Fruit fly (Drosophila melanogaster): Measurements from ENCODE around the gene dac.

Gene dac

DNA sequence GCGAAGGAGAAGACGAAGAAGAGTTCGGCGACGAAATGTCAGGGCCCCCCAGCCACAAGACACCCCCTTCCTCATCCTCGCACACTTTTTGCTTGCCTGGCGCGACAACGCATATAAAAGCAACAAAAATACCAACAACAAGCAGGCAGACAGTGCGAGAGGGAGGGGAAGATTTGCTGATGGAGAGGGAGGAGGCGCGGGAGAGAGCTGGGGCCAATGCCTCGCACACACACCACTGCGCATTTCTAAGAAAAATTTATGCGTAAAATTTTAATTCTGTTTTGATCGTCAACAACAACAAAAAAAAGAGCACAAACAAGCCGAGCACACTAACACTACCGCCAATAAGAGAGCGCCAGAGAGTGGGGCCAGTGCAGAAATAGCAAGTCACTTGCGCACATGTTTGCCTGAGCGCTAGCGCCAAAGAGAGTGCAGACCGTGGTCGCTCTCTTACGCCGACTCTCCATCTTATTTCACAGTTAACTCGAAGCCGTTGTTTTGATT is 40.3 kb upstream of the dac start (continued):
- TF ChIP-seq Neu2 (GFP tag; optimal IDR thresholded peaks at IDR 0.05; ENCODE audit: borderline replicate concordance), result no peak
- TF ChIP-seq CG34224 (GFP tag; IDR thresholded peaks at IDR 0.05; ENCODE audit: partially characterized antibody), result peak; percentile 69
- TF ChIP-seq Atf-2 (GFP tag; optimal IDR thresholded peaks at IDR 0.05), result no peak
- TF ChIP-seq CG1792 (GFP tag; optimal IDR thresholded peaks at IDR 0.05), result peak; percentile 35
- no peak for TF ChIP-seq CG1024 (GFP tag; IDR thresholded peaks at IDR 0.05)
- TF ChIP-seq sob (GFP tag; IDR thresholded peaks at IDR 0.05), result peak; percentile 17; the same call in 1 of the 2 replicates
- TF ChIP-seq dpn (GFP tag; optimal IDR thresholded peaks at IDR 0.05), result no peak
- no peak for TF ChIP-seq Asciz (GFP tag; optimal IDR thresholded peaks at IDR 0.05)
- peak; percentile 0 for TF ChIP-seq CG12071 (GFP tag; optimal IDR thresholded peaks at IDR 0.05)
- TF ChIP-seq Side (GFP tag; optimal IDR thresholded peaks at IDR 0.05), result no peak
- peak; percentile 41; the same call in 1 of the 2 replicates for TF ChIP-seq CG11696 (GFP tag; IDR thresholded peaks at IDR 0.05)
- peak; percentile 96 for TF ChIP-seq rib (GFP tag; IDR thresholded peaks at IDR 0.05)
- no peak for TF ChIP-seq CG43689 (GFP tag; IDR thresholded peaks at IDR 0.05)
- peak; percentile 6; the same call in 1 of the 2 replicates for TF ChIP-seq bowl (GFP tag; IDR thresholded peaks at IDR 0.05)
- no peak for TF ChIP-seq CG17328 (GFP tag; IDR thresholded peaks at IDR 0.05)
- peak; percentile 58 for TF ChIP-seq Vsx1 (GFP tag; optimal IDR thresholded peaks at IDR 0.05)
- peak; percentile 17 for TF ChIP-seq Sry-β (GFP tag; optimal IDR thresholded peaks at IDR 0.05)
- no peak for TF ChIP-seq shn (GFP tag; optimal IDR thresholded peaks at IDR 0.05)
- TF ChIP-seq CG34376 (GFP tag; optimal IDR thresholded peaks at IDR 0.05), result peak; percentile 91
- TF ChIP-seq CG32532 (GFP tag; IDR thresholded peaks at IDR 0.05), result peak; percentile 58
- TF ChIP-seq abd-A (tag; optimal IDR thresholded peaks at IDR 0.05), result peak; percentile 98
- no peak for TF ChIP-seq tx (GFP tag; optimal IDR thresholded peaks at IDR 0.05)
- no peak for TF ChIP-seq jumu (GFP tag; optimal IDR thresholded peaks at IDR 0.05)
- no peak for TF ChIP-seq zen (tag; optimal IDR thresholded peaks at IDR 0.05)
- TF ChIP-seq CG17359 (tag; optimal IDR thresholded peaks at IDR 0.05), result no peak
- TF ChIP-seq Fer2 (tag; optimal IDR thresholded peaks at IDR 0.05), result no peak
- TF ChIP-seq gce (GFP tag; IDR thresholded peaks at IDR 0.05), result no peak; the same call in 2 of the 3 replicates
- TF ChIP-seq HLHmδ (GFP tag; optimal IDR thresholded peaks at IDR 0.05), result no peak
- TF ChIP-seq gt (GFP tag; IDR thresholded peaks at IDR 0.05), result no peak
- no peak for TF ChIP-seq Optix (GFP tag; IDR thresholded peaks at IDR 0.05)
- no peak for TF ChIP-seq pnt (GFP tag; optimal IDR thresholded peaks at IDR 0.05)
- no peak for TF ChIP-seq Rx (GFP tag; IDR thresholded peaks at IDR 0.05)
- TF ChIP-seq Sin3A (optimal IDR thresholded peaks at IDR 0.05), result no peak
- peak; percentile 1 for TF ChIP-seq CG8388 (GFP tag; optimal IDR thresholded peaks at IDR 0.05)
- TF ChIP-seq gcm2 (GFP tag; optimal IDR thresholded peaks at IDR 0.05), result no peak
- TF ChIP-seq z (GFP tag; IDR thresholded peaks at IDR 0.05), result no peak
- TF ChIP-seq dati (GFP tag; IDR thresholded peaks at IDR 0.05), result no peak
- TF ChIP-seq bbx (GFP tag; IDR thresholded peaks at IDR 0.05; ENCODE audit: partially characterized antibody), result peak; percentile 42; the same call in 1 of the 2 replicates
- TF ChIP-seq Dek (tag; optimal IDR thresholded peaks at IDR 0.05), result no peak
- no peak for TF ChIP-seq CG12659 (GFP tag; optimal IDR thresholded peaks at IDR 0.05)
- TF ChIP-seq Sox100B (GFP tag; optimal IDR thresholded peaks at IDR 0.05), result no peak
- TF ChIP-seq Hmx (GFP tag; optimal IDR thresholded peaks at IDR 0.05), result no peak
- TF ChIP-seq kah (GFP tag; optimal IDR thresholded peaks at IDR 0.05), result peak; percentile 43
- no peak for TF ChIP-seq nerfin-1 (tag; optimal IDR thresholded peaks at IDR 0.05)
- peak; percentile 54; the same call in 1 of the 3 replicates for TF ChIP-seq otp (GFP tag; IDR thresholded peaks at IDR 0.05)
- TF ChIP-seq CG17385 (GFP tag; optimal IDR thresholded peaks at IDR 0.05), result peak; percentile 44
- no peak for TF ChIP-seq Dp (GFP tag; optimal IDR thresholded peaks at IDR 0.05)
- TF ChIP-seq CG17361 (GFP tag; IDR thresholded peaks at IDR 0.05), result no peak; the same call in 2 of the 3 replicates
- TF ChIP-seq Scr (GFP tag; IDR thresholded peaks at IDR 0.05; ENCODE audit: partially characterized antibody), result no peak
- no peak for TF ChIP-seq CG12236 (GFP tag; optimal IDR thresholded peaks at IDR 0.05)
- TF ChIP-seq Rfx (GFP tag; IDR thresholded peaks at IDR 0.05), result peak; percentile 41; the same call in 1 of the 2 replicates

All from whole organism, embryonic.